Fruit fly (Drosophila melanogaster): ENCODE measurements around the gene Doc3.

DNA sequence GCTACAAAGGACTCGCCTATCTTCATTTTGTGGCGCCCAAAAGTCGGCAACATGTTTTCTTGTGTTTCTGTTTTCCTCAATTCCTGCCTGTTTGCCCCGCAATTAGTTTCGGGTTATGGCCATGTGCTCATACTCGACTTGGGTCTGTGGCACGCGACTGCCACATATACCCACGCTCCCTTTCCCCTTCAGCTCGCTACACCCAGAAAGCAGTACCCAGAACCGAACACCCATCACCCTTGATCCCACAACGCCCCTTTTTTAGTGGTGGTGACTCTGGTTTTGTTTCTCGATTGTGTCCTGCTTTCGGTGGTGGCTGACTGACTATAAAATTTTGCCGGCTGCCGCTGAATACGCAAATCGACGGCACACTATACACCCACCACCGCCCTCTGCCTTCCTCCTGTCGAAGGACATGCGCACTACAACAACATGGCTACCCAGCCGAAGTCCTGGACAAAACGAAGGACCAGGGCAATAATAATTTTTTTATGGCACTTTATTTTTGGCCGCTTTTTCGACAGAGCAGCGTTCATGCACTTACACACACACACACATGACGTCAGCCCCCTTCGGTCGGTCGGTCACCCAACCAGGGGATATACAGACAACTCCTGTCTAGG is 45.6 kb downstream of the Doc3 start:
- TF ChIP-seq Drgx (GFP tag; IDR thresholded peaks at IDR 0.05) (no peak), danr (GFP tag; IDR thresholded peaks at IDR 0.05) (no peak), zfh1 (GFP tag; IDR thresholded peaks at IDR 0.05) (no peak), CG12219 (GFP tag; optimal IDR thresholded peaks at IDR 0.05) (no peak), Dip2 (GFP tag; IDR thresholded peaks at IDR 0.05) (no peak), CG7963 (GFP tag; IDR thresholded peaks at IDR 0.05; ENCODE audit: partially characterized antibody) (no peak), CG6272 (GFP tag; IDR thresholded peaks at IDR 0.05) (no peak), hbn (GFP tag; IDR thresholded peaks at IDR 0.05; ENCODE audit: partially characterized antibody) (no peak), h (optimal IDR thresholded peaks at IDR 0.05) (no peak), CG3407 (GFP tag; optimal IDR thresholded peaks at IDR 0.05) (no peak), cwo (GFP tag; optimal IDR thresholded peaks at IDR 0.05) (no peak), esg (GFP tag; conservative IDR thresholded peaks at IDR 0.05) (no peak)

Measured in whole organism, embryonic.